Fruit fly (Drosophila melanogaster) S2 (cell line): ENCODE data around the gene CG32091.
"Not testable (repeated sequence)": the region's sequence is repeated elsewhere in the genome, so short reads cannot be mapped to it uniquely, and the experiment has no call there.

ENCODE experiments used
- CG8478 ChIP-seq: fragments of >200 bp; optimal IDR thresholded peaks from 2 replicates; lab custom pipeline; 2018
- CTCF ChIP-seq, 2 experiments: fragments of >200 bp; optimal IDR thresholded peaks; 2 replicates each; lab custom pipeline; 2018

CG32091 gene

DNA sequence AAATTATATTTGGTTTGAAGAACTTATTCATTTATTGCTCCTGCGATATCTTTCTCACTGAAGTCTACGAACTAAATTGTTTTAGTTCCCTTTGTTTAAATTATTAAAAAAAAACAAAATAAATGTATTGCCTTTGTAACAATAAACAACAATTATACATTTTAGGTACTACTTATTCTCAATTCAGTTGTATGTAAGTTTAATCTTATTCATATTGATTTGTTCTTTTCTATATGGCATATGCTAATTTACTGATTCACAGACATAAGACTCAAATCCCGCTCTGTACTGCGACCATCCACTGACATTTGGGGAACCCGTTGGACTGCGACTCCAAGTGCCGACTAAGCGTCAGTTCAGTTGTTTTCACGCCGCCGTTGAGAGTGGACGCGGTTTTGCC is at the start of gene CG32091:
CG32091 (plus strand) TSS at position 301 of the 400 bp plus-strand sequence.
- TF ChIP-seq CTCF (optimal IDR thresholded peaks at IDR 0.05; lab: Kevin White, UChicago) (no peak), CG8478 (lab: Kevin White, UChicago) (no peak)

DNA sequence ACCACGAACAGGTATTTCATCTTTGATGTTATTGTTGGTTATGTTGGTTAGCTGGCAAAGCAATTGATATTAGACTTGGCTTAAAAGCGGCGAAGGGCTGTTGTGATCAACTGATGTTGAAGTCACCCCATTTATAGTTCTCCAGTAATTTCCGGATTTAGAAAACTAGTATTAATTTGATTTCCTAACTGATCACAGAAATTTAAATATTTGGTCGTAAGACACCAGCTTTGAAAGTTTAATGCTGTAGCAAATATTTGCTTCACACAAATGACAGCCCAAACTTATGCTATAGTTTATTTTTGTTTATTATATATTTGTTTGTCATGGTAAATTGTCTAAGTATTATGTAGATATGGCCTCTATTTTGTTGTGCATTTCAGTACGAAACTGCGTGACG is 49.1 kb upstream of the CG32091 start, which contains the start of gene CG33269:
CG33269 (minus strand) TSS at position 101 of the 400 bp plus-strand sequence.
- TF ChIP-seq CTCF (optimal IDR thresholded peaks at IDR 0.05; lab: Kevin White, UChicago): no peak
- TF ChIP-seq CG8478 (lab: Kevin White, UChicago): no peak

DNA sequence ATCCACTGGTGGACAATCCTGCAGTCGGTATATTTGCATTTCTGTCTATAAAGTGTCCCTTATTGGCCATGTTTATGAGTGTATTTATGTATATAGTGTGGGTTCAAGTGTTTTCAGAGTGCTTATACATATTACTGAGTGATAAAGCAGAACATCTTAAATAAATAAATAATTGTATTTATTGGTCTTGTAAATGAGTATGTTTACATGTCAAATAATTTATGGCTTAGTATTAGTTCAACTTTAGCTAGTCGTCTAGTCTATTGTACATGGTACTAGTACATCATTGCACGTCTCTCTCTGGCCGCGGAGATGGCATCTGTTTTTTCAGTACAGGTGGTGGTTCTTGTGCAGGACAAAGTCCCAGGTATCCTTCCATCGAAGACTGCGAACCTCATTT is 47.2 kb upstream of the CG32091 start, which contains the start of gene CG32086:
CG32086 (minus strand) TSS at position 101 of the 400 bp plus-strand sequence.
- no peak for TF ChIP-seq CTCF (optimal IDR thresholded peaks at IDR 0.05; lab: Kevin White, UChicago)
- no peak for TF ChIP-seq CG8478 (lab: Kevin White, UChicago)

dm6 chr3L:11586794-11587462 is 44.3 kb upstream of the CG32091 start:
- TF ChIP-seq CG8478 (lab: Kevin White, UChicago) (no peak), CTCF (optimal IDR thresholded peaks at IDR 0.05; lab: Kevin White, UChicago) (no peak)

DNA sequence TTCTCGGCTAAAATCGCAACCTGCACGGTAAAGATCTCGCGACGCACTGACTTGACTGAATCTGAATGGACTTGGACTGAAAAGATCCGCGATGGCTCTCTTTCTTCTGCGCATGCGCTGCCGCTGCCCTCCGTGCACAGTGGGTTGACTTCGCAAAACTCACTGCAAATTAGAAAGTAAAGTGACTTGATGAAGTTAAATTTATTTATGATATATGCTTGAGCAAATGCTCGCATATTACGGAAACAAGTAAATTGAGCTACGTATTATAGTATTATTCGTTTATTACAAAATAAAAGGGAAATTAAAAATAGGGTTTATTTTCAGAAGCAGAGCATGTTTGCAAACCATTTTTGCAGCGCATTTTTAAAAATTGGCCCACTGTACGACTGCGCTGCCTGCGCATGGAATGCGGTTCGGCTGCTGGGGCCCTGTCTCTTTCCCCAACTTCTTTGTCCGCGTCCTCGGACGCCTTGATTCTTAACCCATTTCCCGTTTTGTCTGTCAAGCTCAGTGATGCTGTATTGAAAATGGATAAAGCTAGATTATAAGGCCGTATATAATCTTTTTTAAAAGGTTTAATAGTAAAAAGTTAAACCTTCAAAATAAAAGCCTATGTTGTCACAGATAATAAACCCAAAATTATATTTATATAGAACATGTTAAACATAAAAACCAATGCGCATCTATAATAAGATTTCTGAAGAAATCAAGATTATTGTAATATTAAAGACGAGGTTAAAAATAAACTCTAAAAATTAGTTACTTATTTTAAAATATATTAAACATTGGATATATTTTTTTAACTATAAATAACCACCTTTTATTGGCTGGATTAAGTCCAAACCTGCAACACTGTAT is 43.2 kb upstream of the CG32091 start, which contains the start of gene rt:
rt (minus strand) TSS at position 51 of the 861 bp plus-strand sequence.
- TF ChIP-seq CTCF (optimal IDR thresholded peaks at IDR 0.05; lab: Kevin White, UChicago): no peak
- no peak for TF ChIP-seq CG8478 (lab: Kevin White, UChicago)

dm6 chr3L:11588594-11588993 is 42.6 kb upstream of the CG32091 start:
- TF ChIP-seq CTCF (optimal IDR thresholded peaks at IDR 0.05; lab: Kevin White, UChicago) (no peak), CG8478 (lab: Kevin White, UChicago) (no peak)

dm6 chr3L:11589395-11589794 is 41.8 kb upstream of the CG32091 start, which contains the start of gene CG7377:
Gene CG7377, plus strand, starts transcription at chr3L:11589695.
- TF ChIP-seq CG8478 (lab: Kevin White, UChicago); CTCF (optimal IDR thresholded peaks at IDR 0.05; lab: Kevin White, UChicago): not testable (repeated sequence)

dm6 chr3L:11591131-11591530 is 40.1 kb upstream of the CG32091 start, which contains the start of gene CG33268:
Gene CG33268, minus strand, starts transcription at chr3L:11591231.
- no peak for TF ChIP-seq CTCF (optimal IDR thresholded peaks at IDR 0.05; lab: Kevin White, UChicago)
- no peak for TF ChIP-seq CG8478 (lab: Kevin White, UChicago)

dm6 chr3L:11591803-11592202 is 39.4 kb upstream of the CG32091 start:
- no peak for TF ChIP-seq CTCF (optimal IDR thresholded peaks at IDR 0.05; lab: Kevin White, UChicago)
- no peak for TF ChIP-seq CG8478 (lab: Kevin White, UChicago)

DNA sequence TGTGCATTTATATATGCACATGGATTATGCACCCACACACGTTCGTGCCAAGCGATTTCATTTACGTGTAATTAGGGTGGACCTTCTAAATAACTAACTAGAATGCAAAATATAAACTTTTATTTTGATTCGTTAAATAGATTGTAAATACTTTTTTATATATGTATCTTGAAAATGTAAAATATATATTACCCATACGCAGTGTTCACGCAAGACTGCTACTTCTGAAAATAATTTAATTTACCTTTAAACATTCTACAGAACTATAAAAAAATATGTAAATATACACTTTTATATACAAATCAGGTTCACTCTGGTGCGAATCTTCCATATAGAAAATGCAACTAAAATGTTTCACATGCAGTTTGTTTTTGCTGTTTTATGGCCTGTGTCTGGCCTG is 37.4 kb upstream of the CG32091 start:
- TF ChIP-seq CG8478 (lab: Kevin White, UChicago): no peak
- TF ChIP-seq CTCF (optimal IDR thresholded peaks at IDR 0.05; lab: Kevin White, UChicago): no peak

dm6 chr3L:11596585-11597252 is 34.5 kb upstream of the CG32091 start, which contains the start of gene CG7368:
Gene CG7368, plus strand, starts transcription at chr3L:11597202.
- TF ChIP-seq CG8478 (lab: Kevin White, UChicago) (no peak), CTCF (optimal IDR thresholded peaks at IDR 0.05; lab: Kevin White, UChicago) (no peak)

- TF ChIP-seq CTCF (optimal IDR thresholded peaks at IDR 0.05; lab: Kevin White, UChicago) (no peak), CG8478 (lab: Kevin White, UChicago) (no peak)
Measured at dm6 chr3L:11599255-11599654, 31.9 kb upstream of the CG32091 start.

DNA sequence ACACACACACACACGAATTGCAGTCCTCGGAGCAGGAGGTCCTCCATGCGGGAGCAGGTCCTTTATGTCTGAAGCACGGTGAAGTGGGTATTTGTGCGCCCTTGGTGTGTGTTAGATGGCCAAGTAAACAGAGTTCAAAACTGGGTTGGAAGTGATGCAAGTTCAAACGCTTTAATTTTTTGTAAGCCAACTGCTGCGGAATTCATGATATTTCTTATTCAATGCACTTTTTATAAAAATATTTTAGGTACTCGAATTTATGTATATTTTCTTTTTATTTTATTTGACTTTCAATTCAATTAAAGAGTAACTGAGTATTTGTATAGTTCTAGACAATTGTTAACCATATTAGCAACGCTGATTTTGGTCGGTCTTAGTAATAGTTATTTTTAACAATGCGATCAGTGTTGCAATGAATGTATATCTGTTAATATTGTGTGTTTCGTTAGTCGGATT is 31.2 kb upstream of the CG32091 start, which contains the start of the genes CG14137 and CG46394:
CG14137 (minus strand) TSS at position 101 of the 456 bp plus-strand sequence.
CG46394 (plus strand) TSS at position 406 of the 456 bp plus-strand sequence.
- TF ChIP-seq CG8478 (lab: Kevin White, UChicago) (no peak), CTCF (optimal IDR thresholded peaks at IDR 0.05; lab: Kevin White, UChicago) (no peak)

DNA sequence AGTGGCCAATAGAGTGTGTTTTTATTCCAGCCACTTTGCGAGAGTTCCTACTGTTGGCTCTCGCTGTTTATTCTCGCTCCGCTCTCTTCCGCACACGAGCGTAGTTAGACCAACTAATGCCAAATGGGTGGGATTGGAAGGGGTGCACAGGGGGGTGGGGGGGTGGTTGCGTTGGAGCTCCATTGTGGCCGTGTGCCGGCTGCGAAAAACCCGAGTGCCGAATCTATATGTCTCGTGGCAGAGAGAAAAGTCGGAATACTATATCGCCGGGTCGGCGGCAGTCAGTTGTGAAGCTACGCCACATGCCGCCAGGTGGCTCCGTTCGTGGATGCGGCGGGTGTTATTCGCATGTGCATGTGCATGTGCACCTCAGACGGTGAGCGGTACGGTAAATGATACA is 30.1 kb upstream of the CG32091 start:
- no peak for TF ChIP-seq CTCF (optimal IDR thresholded peaks at IDR 0.05; lab: Kevin White, UChicago)
- no peak for TF ChIP-seq CG8478 (lab: Kevin White, UChicago)
